ENCODE assay signal across 1 fruit fly cellular context in the genomic region with DNA sequence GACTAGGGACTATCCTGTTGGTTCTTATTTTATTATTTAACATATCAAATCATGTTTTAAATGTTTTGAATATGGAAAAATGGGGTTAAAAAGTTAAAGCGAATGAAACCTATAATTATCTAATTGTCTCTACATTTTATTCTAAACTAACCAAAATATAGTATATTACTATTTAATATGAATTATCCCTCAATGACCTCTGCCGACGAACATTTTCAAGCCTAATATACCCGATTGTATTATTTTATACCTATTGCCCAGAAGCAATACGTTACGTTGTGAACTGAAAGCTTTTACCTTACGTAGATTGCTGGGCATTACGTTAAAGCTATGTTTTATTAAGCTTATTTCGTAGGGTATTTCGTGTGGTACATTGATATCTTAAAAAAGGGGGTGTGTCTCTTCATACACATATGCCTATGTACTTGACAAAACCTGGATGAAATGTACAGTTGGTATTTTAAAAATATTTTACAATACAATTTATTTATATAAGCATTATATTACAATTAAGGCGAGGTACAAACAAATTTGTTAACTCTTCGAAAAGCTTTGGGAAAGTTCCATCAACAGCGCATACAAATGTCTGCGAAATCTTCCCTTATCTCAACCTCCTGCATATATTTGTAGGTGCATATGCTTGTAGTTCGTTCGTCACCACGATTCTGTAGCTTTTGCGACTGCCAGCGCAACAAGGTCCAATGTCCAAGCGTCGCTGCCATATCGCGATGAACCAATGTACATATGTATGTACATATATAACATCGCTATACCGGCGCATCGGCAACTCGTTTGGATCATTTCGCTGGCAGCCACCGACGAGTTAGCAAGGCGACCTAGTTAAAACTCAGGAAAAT.
TF ChIP-seq lines count a peak whose summit lies in the region.

A gene (plus strand): TSS at position 790 of the 857 bp plus-strand sequence.

TF ChIP-seq in whole organism, embryonic, 481 proteins besides CTCF, POLR2A, EP300 and RAD21 (continued from another document and continues in another):
- TF ChIP-seq HLH54F (GFP tag; optimal IDR thresholded peaks at IDR 0.05; lab: Kevin White, UChicago) (peak; percentile 65), CG4730 (GFP tag; IDR thresholded peaks at IDR 0.05; lab: Robert Waterston, UW) (peak; percentile 82), gro (GFP tag; optimal IDR thresholded peaks at IDR 0.05; lab: Kevin White, UChicago) (peak; percentile 29), Poxn (GFP tag; IDR thresholded peaks at IDR 0.05; lab: Robert Waterston, UW) (peak; percentile 57), Fer3 (tag; optimal IDR thresholded peaks at IDR 0.05; lab: Kevin White, UChicago) (peak; percentile 97), H2.0 (GFP tag; IDR thresholded peaks at IDR 0.05; lab: Robert Waterston, UW) (peak; percentile 89), mam (GFP tag; optimal IDR thresholded peaks at IDR 0.05; lab: Kevin White, UChicago) (peak; percentile 59), da (GFP tag; optimal IDR thresholded peaks at IDR 0.05; lab: Kevin White, UChicago) (no peak), twi (tag; optimal IDR thresholded peaks at IDR 0.05; lab: Kevin White, UChicago) (peak; percentile 34), lab (GFP tag; optimal IDR thresholded peaks at IDR 0.05; lab: Kevin White, UChicago) (peak; percentile 97), kni (GFP tag; optimal IDR thresholded peaks at IDR 0.05; lab: Kevin White, UChicago) (no peak), CG2678 (tag; optimal IDR thresholded peaks at IDR 0.05; lab: Kevin White, UChicago) (peak; percentile 97), Dip3 (GFP tag; optimal IDR thresholded peaks at IDR 0.05; lab: Kevin White, UChicago) (peak; percentile 45), crp (GFP tag; optimal IDR thresholded peaks at IDR 0.05; lab: Kevin White, UChicago) (peak in 1 of 2 experiments; percentile 37), Spps (tag; optimal IDR thresholded peaks at IDR 0.05; lab: Kevin White, UChicago) (peak; percentile 68), CG17802 (tag; optimal IDR thresholded peaks at IDR 0.05; lab: Kevin White, UChicago) (peak; percentile 82), CHES-1-like (GFP tag; optimal IDR thresholded peaks at IDR 0.05; lab: Kevin White, UChicago) (no peak), en (GFP tag; optimal IDR thresholded peaks at IDR 0.05; lab: Kevin White, UChicago) (no peak), pb (GFP tag; optimal IDR thresholded peaks at IDR 0.05; lab: Kevin White, UChicago) (no peak), lbe (GFP tag; optimal IDR thresholded peaks at IDR 0.05; lab: Kevin White, UChicago) (peak; percentile 97), hb (GFP tag; IDR thresholded peaks at IDR 0.05; lab: Robert Waterston, UW; ENCODE audit: partially characterized antibody) (no peak), Nf-YA (GFP tag; IDR thresholded peaks at IDR 0.05; lab: Robert Waterston, UW) (peak; percentile 87), zen (tag; optimal IDR thresholded peaks at IDR 0.05; lab: Kevin White, UChicago) (peak; percentile 92), CG17568 (GFP tag; optimal IDR thresholded peaks at IDR 0.05; lab: Kevin White, UChicago) (peak; percentile 77), CG4617 (GFP tag; optimal IDR thresholded peaks at IDR 0.05; lab: Kevin White, UChicago; ENCODE audit: borderline replicate concordance) (peak; percentile 60), CrebB (tag; optimal IDR thresholded peaks at IDR 0.05; lab: Kevin White, UChicago) (peak; percentile 10), bab2 (GFP tag; optimal IDR thresholded peaks at IDR 0.05; lab: Kevin White, UChicago) (peak; percentile 82), CG2116 (GFP tag; optimal IDR thresholded peaks at IDR 0.05; lab: Kevin White, UChicago) (peak; percentile 54), CG8281 (tag; optimal IDR thresholded peaks at IDR 0.05; lab: Kevin White, UChicago) (peak; percentile 76), CG3407 (GFP tag; optimal IDR thresholded peaks at IDR 0.05; lab: Kevin White, UChicago) (peak; percentile 56), fu2 (GFP tag; optimal IDR thresholded peaks at IDR 0.05; lab: Kevin White, UChicago) (peak; percentile 25), HLH4C (GFP tag; IDR thresholded peaks at IDR 0.05; lab: Robert Waterston, UW; ENCODE audit: partially characterized antibody) (no peak), CG14965 (GFP tag; optimal IDR thresholded peaks at IDR 0.05; lab: Kevin White, UChicago; ENCODE audit: borderline replicate concordance) (no peak), CG10462 (GFP tag; optimal IDR thresholded peaks at IDR 0.05; lab: Kevin White, UChicago) (peak; percentile 44), Dll (GFP tag; IDR thresholded peaks at IDR 0.05; lab: Robert Waterston, UW; ENCODE audit: partially characterized antibody) (no peak), Optix (GFP tag; IDR thresholded peaks at IDR 0.05; lab: Robert Waterston, UW) (peak; percentile 75; the same call in 2 of the 3 replicates), dm (GFP tag; optimal IDR thresholded peaks at IDR 0.05; lab: Kevin White, UChicago) (no peak), aop (GFP tag; IDR thresholded peaks at IDR 0.05; lab: Robert Waterston, UW) (no peak), CG33557 (GFP tag; optimal IDR thresholded peaks at IDR 0.05; lab: Kevin White, UChicago) (no peak), dpn (GFP tag; optimal IDR thresholded peaks at IDR 0.05; lab: Kevin White, UChicago) (peak; percentile 53 to 85), CG12744 (GFP tag; optimal IDR thresholded peaks at IDR 0.05; lab: Kevin White, UChicago) (no peak), sc (optimal IDR thresholded peaks at IDR 0.05; lab: Kevin White, UChicago) (no peak), sc (GFP tag; optimal IDR thresholded peaks at IDR 0.05; lab: Kevin White, UChicago) (peak; percentile 48), pita (GFP tag; optimal IDR thresholded peaks at IDR 0.05; lab: Kevin White, UChicago) (no peak), Gug (GFP tag; IDR thresholded peaks at IDR 0.05; lab: Robert Waterston, UW) (peak; percentile 90), peb (GFP tag; IDR thresholded peaks at IDR 0.05; lab: Robert Waterston, UW) (peak; percentile 12; the same call in 1 of the 2 replicates), CG15514 (GFP tag; optimal IDR thresholded peaks at IDR 0.05; lab: Kevin White, UChicago) (peak; percentile 90), MESR4 (GFP tag; optimal IDR thresholded peaks at IDR 0.05; lab: Kevin White, UChicago) (no peak), pros (GFP tag; optimal IDR thresholded peaks at IDR 0.05; lab: Kevin White, UChicago) (no peak), CG18599 (GFP tag; optimal IDR thresholded peaks at IDR 0.05; lab: Kevin White, UChicago) (peak; percentile 97), Max (GFP tag; optimal IDR thresholded peaks at IDR 0.05; lab: Kevin White, UChicago) (peak; percentile 88), CG16863 (GFP tag; optimal IDR thresholded peaks at IDR 0.05; lab: Kevin White, UChicago) (peak; percentile 42), CG13894 (tag; optimal IDR thresholded peaks at IDR 0.05; lab: Kevin White, UChicago) (no peak), CG13624 (GFP tag; optimal IDR thresholded peaks at IDR 0.05; lab: Kevin White, UChicago) (peak; percentile 86), h (optimal IDR thresholded peaks at IDR 0.05; lab: Kevin White, UChicago) (no peak), CG32532 (GFP tag; IDR thresholded peaks at IDR 0.05; lab: Robert Waterston, UW) (peak; percentile 85), CG9215 (GFP tag; IDR thresholded peaks at IDR 0.05; lab: Robert Waterston, UW) (peak; percentile 91), CG3995 (GFP tag; optimal IDR thresholded peaks at IDR 0.05; lab: Kevin White, UChicago) (peak; percentile 70), zfh2 (GFP tag; optimal IDR thresholded peaks at IDR 0.05; lab: Kevin White, UChicago) (peak; percentile 52), CG6689 (GFP tag; IDR thresholded peaks at IDR 0.05; lab: Robert Waterston, UW) (peak; percentile 81), CG12236 (GFP tag; optimal IDR thresholded peaks at IDR 0.05; lab: Kevin White, UChicago) (no peak), CG4707 (GFP tag; optimal IDR thresholded peaks at IDR 0.05; lab: Kevin White, UChicago) (no peak), CG7963 (GFP tag; IDR thresholded peaks at IDR 0.05; lab: Robert Waterston, UW; ENCODE audit: partially characterized antibody) (no peak), CG3065 (GFP tag; optimal IDR thresholded peaks at IDR 0.05; lab: Kevin White, UChicago) (peak; percentile 16), HmgD (GFP tag; optimal IDR thresholded peaks at IDR 0.05; lab: Kevin White, UChicago) (no peak), chif (GFP tag; optimal IDR thresholded peaks at IDR 0.05; lab: Kevin White, UChicago) (peak; percentile 17 to 40), grn (GFP tag; optimal IDR thresholded peaks at IDR 0.05; lab: Kevin White, UChicago) (no peak), Dek (tag; optimal IDR thresholded peaks at IDR 0.05; lab: Kevin White, UChicago) (peak; percentile 84), tgo (GFP tag; IDR thresholded peaks at IDR 0.05; lab: Robert Waterston, UW) (peak; percentile 95), CG5953 (GFP tag; IDR thresholded peaks at IDR 0.05; lab: Robert Waterston, UW) (peak; percentile 78), Opbp (GFP tag; IDR thresholded peaks at IDR 0.05; lab: Robert Waterston, UW; ENCODE audit: partially characterized antibody) (no peak), Trl (optimal IDR thresholded peaks at IDR 0.05; lab: Kevin White, UChicago) (no peak), Trl (GFP tag; optimal IDR thresholded peaks at IDR 0.05; lab: Kevin White, UChicago) (peak; percentile 19), CoRest (tag; optimal IDR thresholded peaks at IDR 0.05; lab: Kevin White, UChicago) (peak; percentile 92), CG11456 (GFP tag; IDR thresholded peaks at IDR 0.05; lab: Robert Waterston, UW) (peak; percentile 89), H15 (GFP tag; IDR thresholded peaks at IDR 0.05; lab: Robert Waterston, UW) (peak; percentile 78), CG18262 (tag; optimal IDR thresholded peaks at IDR 0.05; lab: Kevin White, UChicago) (peak; percentile 88), her (GFP tag; optimal IDR thresholded peaks at IDR 0.05; lab: Kevin White, UChicago) (no peak), E2f1 (GFP tag; IDR thresholded peaks at IDR 0.05; lab: Robert Waterston, UW) (peak; percentile 80), CG31365 (tag; optimal IDR thresholded peaks at IDR 0.05; lab: Kevin White, UChicago) (peak; percentile 64), Aef1 (GFP tag; IDR thresholded peaks at IDR 0.05; lab: Robert Waterston, UW) (peak; percentile 97), slp2 (GFP tag; optimal IDR thresholded peaks at IDR 0.05; lab: Kevin White, UChicago) (peak; percentile 53), sug (tag; optimal IDR thresholded peaks at IDR 0.05; lab: Kevin White, UChicago) (peak; percentile 73), unc-4 (GFP tag; IDR thresholded peaks at IDR 0.05; lab: Robert Waterston, UW; ENCODE audit: partially characterized antibody) (0 out of 2 replicates have a peak, but pooled peaks have one; percentile 21), Deaf1 (tag; optimal IDR thresholded peaks at IDR 0.05; lab: Kevin White, UChicago) (peak; percentile 32), Ets65A (GFP tag; lab: Kevin White, UChicago) (peak; percentile 94), E2f2 (GFP tag; IDR thresholded peaks at IDR 0.05; lab: Robert Waterston, UW) (peak; percentile 74), Ets97D (GFP tag; optimal IDR thresholded peaks at IDR 0.05; lab: Kevin White, UChicago) (peak; percentile 47), CG34422 (GFP tag; IDR thresholded peaks at IDR 0.05; lab: Robert Waterston, UW) (peak; percentile 50), Hr78 (GFP tag; optimal IDR thresholded peaks at IDR 0.05; lab: Kevin White, UChicago) (peak in 1 of 2 experiments; percentile 92), CG9817 (tag; optimal IDR thresholded peaks at IDR 0.05; lab: Kevin White, UChicago) (peak; percentile 68), Eip74EF (GFP tag; optimal IDR thresholded peaks at IDR 0.05; lab: Kevin White, UChicago) (peak in 1 of 2 experiments; percentile 88), CG6175 (GFP tag; IDR thresholded peaks at IDR 0.05; lab: Robert Waterston, UW) (no peak; the same call in 2 of the 3 replicates), zf30C (GFP tag; optimal IDR thresholded peaks at IDR 0.05; lab: Kevin White, UChicago) (no peak), knrl (GFP tag; IDR thresholded peaks at IDR 0.05; lab: Robert Waterston, UW; ENCODE audit: partially characterized antibody) (no peak), danr (GFP tag; IDR thresholded peaks at IDR 0.05; lab: Robert Waterston, UW) (peak; percentile 67), CG8944 (GFP tag; optimal IDR thresholded peaks at IDR 0.05; lab: Kevin White, UChicago) (no peak), Camta (GFP tag; optimal IDR thresholded peaks at IDR 0.05; lab: Kevin White, UChicago) (peak; percentile 57), CG17829 (tag; optimal IDR thresholded peaks at IDR 0.05; lab: Kevin White, UChicago) (peak; percentile 74), sima (GFP tag; optimal IDR thresholded peaks at IDR 0.05; lab: Kevin White, UChicago) (no peak), ewg (GFP tag; optimal IDR thresholded peaks at IDR 0.05; lab: Kevin White, UChicago) (peak; percentile 69), CG2889 (GFP tag; IDR thresholded peaks at IDR 0.05; lab: Robert Waterston, UW) (peak; percentile 18), CG3726 (GFP tag; IDR thresholded peaks at IDR 0.05; lab: Robert Waterston, UW) (peak; percentile 69), Oaz (GFP tag; IDR thresholded peaks at IDR 0.05; lab: Robert Waterston, UW) (peak; percentile 65), dati (GFP tag; IDR thresholded peaks at IDR 0.05; lab: Robert Waterston, UW) (peak; percentile 55; the same call in 1 of the 2 replicates), grau (tag; optimal IDR thresholded peaks at IDR 0.05; lab: Kevin White, UChicago) (peak; percentile 88), CG2712 (tag; optimal IDR thresholded peaks at IDR 0.05; lab: Kevin White, UChicago) (peak; percentile 86), schlank (tag; optimal IDR thresholded peaks at IDR 0.05; lab: Kevin White, UChicago) (peak; percentile 67), sim (GFP tag; IDR thresholded peaks at IDR 0.05; lab: Robert Waterston, UW) (no peak; the same call in 1 of the 2 replicates), tup (GFP tag; optimal IDR thresholded peaks at IDR 0.05; lab: Kevin White, UChicago) (peak; percentile 53), chinmo (GFP tag; IDR thresholded peaks at IDR 0.05; lab: Robert Waterston, UW; ENCODE audit: partially characterized antibody) (peak; percentile 84; the same call in 1 of the 4 replicates), CG6791 (GFP tag; IDR thresholded peaks at IDR 0.05; lab: Robert Waterston, UW; ENCODE audit: partially characterized antibody) (no peak), CG7372 (GFP tag; IDR thresholded peaks at IDR 0.05; lab: Robert Waterston, UW) (peak; percentile 89), Sry-β (GFP tag; optimal IDR thresholded peaks at IDR 0.05; lab: Kevin White, UChicago) (peak; percentile 55), CG10274 (GFP tag; optimal IDR thresholded peaks at IDR 0.05; lab: Kevin White, UChicago) (peak; percentile 99), NC2β (GFP tag; optimal IDR thresholded peaks at IDR 0.05; lab: Kevin White, UChicago) (no peak), CG1233 (GFP tag; optimal IDR thresholded peaks at IDR 0.05; lab: Kevin White, UChicago) (peak; percentile 88), CG2120 (GFP tag; optimal IDR thresholded peaks at IDR 0.05; lab: Kevin White, UChicago) (peak; percentile 90), Elba2 (GFP tag; optimal IDR thresholded peaks at IDR 0.05; lab: Kevin White, UChicago) (no peak), Side (GFP tag; optimal IDR thresholded peaks at IDR 0.05; lab: Kevin White, UChicago) (no peak)
